Worm (Caenorhabditis elegans) whole organism, L4 larva: ENCODE measurements around the gene Y67D2.2.
A peak's percentile ranks its signal among the peaks of the same experiment; 100 is the strongest.

Experiments used
- ceh-20 ChIP-seq: fragments of 200-800 bp; sonication (Bioruptor generic); IDR thresholded peaks from 2 replicates; pipeline ENCODE4 v1.3.6; 2022; ENCODE audit warnings: missing genetic modification reagents, missing genetic modification characterization, missing compliant biosample characterization
- daf-12 ChIP-seq: fragments of 150-350 bp; optimal IDR thresholded peaks from 2 replicates; lab custom pipeline; 2014; ENCODE audit warnings: missing biosample characterization, missing genetic modification reagents, missing genetic modification characterization
- fkh-10 ChIP-seq: fragments of 150-350 bp; optimal IDR thresholded peaks from 2 replicates; lab custom pipeline; 2014; ENCODE audit warnings: missing biosample characterization, missing genetic modification reagents, missing genetic modification characterization
- nhr-237 ChIP-seq: sonication (generic microtip); optimal IDR thresholded peaks from 2 replicates; lab custom pipeline; 2017; ENCODE audit warnings: missing biosample characterization, missing genetic modification characterization
- nhr-77 ChIP-seq: fragments of 150-350 bp; optimal IDR thresholded peaks from 2 replicates; lab custom pipeline; 2014; ENCODE audit warnings: missing biosample characterization, missing genetic modification characterization
- pqm-1 ChIP-seq: sonication (generic microtip); optimal IDR thresholded peaks from 2 replicates; lab custom pipeline; 2017; ENCODE audit warnings: missing biosample characterization, missing genetic modification characterization
- snpc-1.2 ChIP-seq: fragments of 200-800 bp; sonication (Bioruptor generic); IDR thresholded peaks from 2 replicates; pipeline ENCODE4 v1.3.6; 2022; ENCODE audit warnings: missing genetic modification reagents, missing genetic modification characterization, missing compliant biosample characterization
- snpc-4 ChIP-seq: fragments of 150-350 bp; optimal IDR thresholded peaks from 2 replicates; lab custom pipeline; 2014; ENCODE audit warnings: missing biosample characterization, missing genetic modification characterization

ce11 chrIII:1616245-1617026, 57.8 kb downstream of the Y67D2.2 start:
- TF ChIP-seq fkh-10 = no peak
- no peak for TF ChIP-seq pqm-1 (tag; lab: Kevin White, UChicago)
- no peak for TF ChIP-seq snpc-4 (tag; lab: Kevin White, UChicago)
- no peak for TF ChIP-seq snpc-1.2 (GFP tag; lab: Robert Waterston, UW)
- TF ChIP-seq nhr-237 (tag; lab: Kevin White, UChicago) = no peak
- no peak for TF ChIP-seq nhr-77 (tag; lab: Kevin White, UChicago)
- peak; percentile 13; the same call in 1 of the 2 replicates for TF ChIP-seq ceh-20 (GFP tag; lab: Robert Waterston, UW)
- no peak for TF ChIP-seq daf-12 (tag; lab: Kevin White, UChicago)
